Fruit fly (Drosophila melanogaster): Measurements from ENCODE around the gene Vsp37A.
"Not testable (repeated sequence)": the region's sequence is repeated elsewhere in the genome, so short reads cannot be mapped to it uniquely, and the experiment has no call there.

Vsp37A gene

DNA sequence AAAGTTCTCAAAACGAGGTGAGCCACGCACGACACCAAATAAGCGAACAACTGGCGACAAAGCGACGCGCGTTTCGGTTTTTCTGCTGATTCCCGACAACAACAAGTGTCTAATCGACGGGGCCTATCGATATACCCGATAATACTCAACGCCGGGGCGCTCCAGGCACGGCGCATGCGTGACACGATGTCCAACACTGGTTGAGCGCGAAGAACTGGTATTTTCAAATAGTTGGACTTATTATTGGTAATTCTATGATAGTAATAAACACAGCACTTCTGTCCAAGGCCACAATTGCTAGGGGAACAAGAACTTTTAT, 3.9 kb upstream of the Vsp37A start:
- TF ChIP-seq EcR (GFP tag; optimal IDR thresholded peaks at IDR 0.05), result no peak

DNA sequence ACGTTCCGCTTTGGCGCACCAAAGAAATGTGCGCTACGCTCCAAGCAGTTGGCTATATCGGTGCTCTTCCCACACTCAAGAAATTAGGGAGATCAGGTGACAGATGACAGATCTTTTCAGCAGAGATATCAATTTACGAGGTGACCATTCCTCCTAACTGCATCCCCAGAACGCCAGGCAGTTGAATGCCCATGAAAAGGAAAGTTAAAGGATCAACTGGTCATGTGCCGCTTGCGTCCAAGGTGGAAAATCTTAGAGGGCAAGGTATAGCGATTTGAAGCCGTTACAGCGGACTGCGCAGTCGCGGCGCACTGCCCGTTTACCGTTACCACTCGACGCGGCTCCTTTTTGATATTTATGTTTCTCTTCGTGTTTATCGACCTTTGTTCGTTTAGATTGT, 2.7 kb upstream of the Vsp37A start:
- TF ChIP-seq psq (optimal IDR thresholded peaks at IDR 0.05) (no peak), usp (GFP tag; optimal IDR thresholded peaks at IDR 0.05) (no peak), EcR (GFP tag; optimal IDR thresholded peaks at IDR 0.05) (no peak)

- TF ChIP-seq EcR (GFP tag; optimal IDR thresholded peaks at IDR 0.05) (peak in 1 of 2 experiments; percentile 59), CG8478 (optimal IDR thresholded peaks at IDR 0.05) (no peak)
Measured at dm6 chrX:619220-620101, 1.9 kb upstream of the Vsp37A start.

DNA sequence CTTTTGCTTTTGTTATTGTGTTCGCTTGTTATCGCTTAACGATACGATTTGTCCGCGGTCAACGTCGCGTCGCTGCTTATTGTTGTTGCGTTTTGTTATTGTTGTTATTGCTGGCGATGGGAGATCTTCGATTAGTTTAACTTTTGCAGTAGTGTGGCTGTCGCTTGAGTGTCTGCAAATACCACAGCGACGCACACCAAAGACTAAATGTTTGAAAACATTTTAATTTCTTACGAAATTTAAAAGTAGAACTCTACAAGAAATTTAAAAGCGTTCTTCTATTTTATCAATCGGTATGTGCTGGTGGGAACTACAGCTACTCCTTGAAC, 1.3 kb upstream of the Vsp37A start, which contains the start of gene spdi:
Gene spdi (minus strand): TSS at position 94 of the 329 bp plus-strand sequence.
- TF ChIP-seq usp (GFP tag; optimal IDR thresholded peaks at IDR 0.05) (no peak), pan (optimal IDR thresholded peaks at IDR 0.05) (no peak), EcR (GFP tag; optimal IDR thresholded peaks at IDR 0.05) (no peak), psq (optimal IDR thresholded peaks at IDR 0.05) (no peak)

DNA sequence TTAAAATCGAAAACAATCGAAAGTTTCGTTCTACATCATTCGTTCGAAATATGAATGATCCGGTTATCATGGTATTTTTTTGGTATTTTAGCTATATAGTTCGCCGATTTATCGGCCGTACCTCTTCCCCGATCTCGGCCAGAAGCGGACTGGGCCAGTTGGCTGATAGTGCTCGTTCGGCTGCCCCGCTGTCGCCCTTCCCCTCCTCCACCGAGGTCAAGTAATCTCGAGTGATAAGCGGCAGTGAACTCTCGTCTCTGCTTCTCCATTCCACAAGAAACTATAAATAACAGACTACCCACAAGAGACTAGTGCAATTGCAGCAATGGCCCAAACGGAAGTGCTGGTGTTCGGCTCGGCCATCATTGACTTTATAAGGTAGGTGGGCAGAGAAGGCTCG, 2.0 kb downstream of the Vsp37A start, which contains the start of gene CG13369:
Gene CG13369 (plus strand): TSS at position 112 of the 400 bp plus-strand sequence.
- TF ChIP-seq usp (GFP tag; optimal IDR thresholded peaks at IDR 0.05) (no peak), CG8478 (optimal IDR thresholded peaks at IDR 0.05) (no peak), Dll (optimal IDR thresholded peaks at IDR 0.05) (no peak), EcR (GFP tag; optimal IDR thresholded peaks at IDR 0.05) (no peak), psq (optimal IDR thresholded peaks at IDR 0.05) (no peak), pan (optimal IDR thresholded peaks at IDR 0.05) (no peak)

dm6 chrX:625157-625627, 3.9 kb downstream of the Vsp37A start, which contains the start of the genes CG13364 and Hinfp:
Gene CG13364 (minus strand): TSS chrX:625203.
Gene Hinfp (plus strand): TSS chrX:625542.
- no peak for TF ChIP-seq pan (optimal IDR thresholded peaks at IDR 0.05)
- no peak for TF ChIP-seq usp (GFP tag; optimal IDR thresholded peaks at IDR 0.05)
- TF ChIP-seq EcR (GFP tag; optimal IDR thresholded peaks at IDR 0.05), result no peak
- TF ChIP-seq Dll (optimal IDR thresholded peaks at IDR 0.05), result no peak
- TF ChIP-seq CG8478 (optimal IDR thresholded peaks at IDR 0.05), result no peak
- TF ChIP-seq psq (optimal IDR thresholded peaks at IDR 0.05), result no peak

DNA sequence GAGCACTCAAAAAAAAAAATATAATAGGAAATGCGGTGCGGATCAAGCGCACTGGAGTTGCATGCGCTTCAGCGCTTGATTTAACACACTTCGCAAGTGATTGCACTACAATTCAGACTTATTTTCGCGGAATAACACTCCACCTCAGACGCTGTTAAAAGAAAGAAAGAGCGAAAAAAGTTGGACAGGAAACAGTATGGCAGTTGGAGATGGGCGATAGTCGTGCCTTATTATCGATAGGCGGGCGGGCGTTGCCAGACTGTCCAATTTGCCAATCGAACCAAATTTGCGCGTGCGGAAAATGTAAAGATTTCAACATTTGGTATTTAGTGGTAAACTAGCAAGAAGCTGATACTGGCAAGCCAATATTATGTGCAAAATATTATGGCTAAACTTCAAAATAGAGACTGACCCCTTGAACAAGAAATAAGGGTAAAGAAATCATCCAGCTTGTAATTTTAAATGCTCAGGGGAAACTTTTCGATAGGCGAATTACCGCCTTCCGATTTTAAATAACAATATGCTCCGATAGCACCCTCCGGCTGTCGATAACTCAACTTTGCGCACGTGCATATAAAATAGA, 8.0 kb downstream of the Vsp37A start, which contains the start of the genes RpL36 and Mybbp1A:
Gene RpL36 (minus strand): TSS at position 245 of the 583 bp plus-strand sequence.
Gene Mybbp1A (plus strand): TSS at position 535 of the 583 bp plus-strand sequence.
- TF ChIP-seq usp (GFP tag; optimal IDR thresholded peaks at IDR 0.05) (no peak), psq (optimal IDR thresholded peaks at IDR 0.05) (no peak), EcR (GFP tag; optimal IDR thresholded peaks at IDR 0.05) (no peak), Dll (optimal IDR thresholded peaks at IDR 0.05) (no peak), pan (optimal IDR thresholded peaks at IDR 0.05) (no peak), CG8478 (optimal IDR thresholded peaks at IDR 0.05) (no peak)

- no peak for TF ChIP-seq CG8478 (optimal IDR thresholded peaks at IDR 0.05)
- TF ChIP-seq usp (GFP tag; optimal IDR thresholded peaks at IDR 0.05), result no peak
- TF ChIP-seq EcR (GFP tag; optimal IDR thresholded peaks at IDR 0.05), result no peak
- no peak for TF ChIP-seq psq (optimal IDR thresholded peaks at IDR 0.05)
- TF ChIP-seq Dll (optimal IDR thresholded peaks at IDR 0.05), result no peak
- TF ChIP-seq pan (optimal IDR thresholded peaks at IDR 0.05), result no peak
Measured at dm6 chrX:635495-636142, 14.3 kb downstream of the Vsp37A start, which contains the start of gene Dredd. Gene Dredd (minus strand): TSS chrX:635545.

dm6 chrX:636606-637530, 15.5 kb downstream of the Vsp37A start:
- TF ChIP-seq Dll (optimal IDR thresholded peaks at IDR 0.05) (no peak), psq (optimal IDR thresholded peaks at IDR 0.05) (no peak), CG8478 (optimal IDR thresholded peaks at IDR 0.05) (peak; percentile 29), usp (GFP tag; optimal IDR thresholded peaks at IDR 0.05) (no peak), EcR (GFP tag; optimal IDR thresholded peaks at IDR 0.05) (no peak)

- TF ChIP-seq psq, pan, CG8478 (optimal IDR thresholded peaks at IDR 0.05): not testable (repeated sequence)
Measured at dm6 chrX:644461-644860, 23.1 kb downstream of the Vsp37A start, which contains the start of gene CG13367. Gene CG13367 (plus strand): TSS chrX:644761.

DNA sequence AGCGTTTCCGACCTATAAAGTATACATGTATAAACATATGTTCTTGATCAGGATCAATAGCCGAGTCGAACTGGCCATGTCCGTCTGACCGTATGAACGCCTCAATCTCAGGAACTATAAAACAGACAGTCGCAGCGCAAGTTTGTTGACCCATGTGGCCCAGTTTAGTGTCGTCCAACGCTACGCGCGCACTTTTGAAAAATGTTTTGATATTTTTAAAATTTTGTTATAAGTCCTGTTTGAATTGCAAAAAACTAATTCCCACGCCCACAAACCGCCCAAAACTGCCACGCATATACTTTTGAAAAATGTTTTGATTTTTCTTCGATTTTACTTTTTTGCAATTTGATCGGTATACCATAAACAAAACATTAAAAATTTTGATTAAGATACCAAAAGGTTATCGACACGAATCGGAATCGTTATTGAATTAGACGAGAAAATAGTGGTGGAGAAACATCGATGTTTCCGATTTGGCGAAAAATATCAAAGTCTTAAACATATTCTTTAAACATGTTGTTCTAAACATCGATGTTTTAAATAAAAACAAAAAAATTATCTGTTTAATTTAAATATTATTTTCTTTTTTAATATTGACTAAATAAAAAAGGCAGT, 25.2 kb downstream of the Vsp37A start:
- no peak for TF ChIP-seq Dll (optimal IDR thresholded peaks at IDR 0.05)
- no peak for TF ChIP-seq CG8478 (optimal IDR thresholded peaks at IDR 0.05)
- no peak for TF ChIP-seq pan (optimal IDR thresholded peaks at IDR 0.05)
- no peak for TF ChIP-seq psq (optimal IDR thresholded peaks at IDR 0.05)
- TF ChIP-seq EcR (GFP tag; optimal IDR thresholded peaks at IDR 0.05), result no peak
- TF ChIP-seq usp (GFP tag; optimal IDR thresholded peaks at IDR 0.05), result no peak

Measured in whole organism.